In the genomic region with DNA sequence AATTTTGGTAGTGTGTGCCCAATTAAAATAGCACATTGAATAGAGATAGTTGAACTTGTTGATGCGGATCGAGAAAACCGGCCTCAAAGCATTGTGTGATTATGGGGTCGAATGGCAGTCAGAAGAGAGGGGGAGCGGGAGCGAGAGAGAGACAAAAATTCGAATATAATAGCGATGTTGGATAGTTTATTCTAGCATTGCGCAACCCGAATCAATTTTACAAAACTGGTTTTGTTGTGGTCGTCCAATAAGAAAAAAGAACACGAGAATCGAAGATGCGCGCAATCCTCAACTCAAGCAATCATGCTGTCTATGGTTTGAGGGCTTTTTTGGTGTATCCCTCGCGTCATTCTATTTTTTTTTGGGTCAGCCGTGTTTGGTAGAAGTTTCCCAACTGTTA, we compare ENCODE assay signal across 4 worm cellular contexts.
TF ChIP-seq lines count a peak whose summit lies in the region.

No protein-coding gene starts in this region.

TF ChIP-seq in whole organism, L1 larva, 84 proteins besides CTCF, POLR2A, EP300 and RAD21 (continues in another document):
- no peak for TF ChIP-seq nhr-90 (tag; optimal IDR thresholded peaks at IDR 0.05; lab: Kevin White, UChicago; ENCODE audit: poor library complexity)
- no peak for TF ChIP-seq tlp-1 (tag; optimal IDR thresholded peaks at IDR 0.05; lab: Kevin White, UChicago)
- no peak for TF ChIP-seq ztf-4 (tag; optimal IDR thresholded peaks at IDR 0.05; lab: Kevin White, UChicago)
- peak; percentile 32 for TF ChIP-seq blmp-1 (tag; optimal IDR thresholded peaks at IDR 0.05; lab: Kevin White, UChicago)
- no peak for TF ChIP-seq zag-1 (tag; optimal IDR thresholded peaks at IDR 0.05; lab: Kevin White, UChicago)
- TF ChIP-seq tbx-2 (tag; optimal IDR thresholded peaks at IDR 0.05; lab: Kevin White, UChicago): no peak
- TF ChIP-seq sup-37 (GFP tag; optimal IDR thresholded peaks at IDR 0.05; lab: Kevin White, UChicago): no peak
- TF ChIP-seq C04F5.9 (tag; optimal IDR thresholded peaks at IDR 0.05; lab: Kevin White, UChicago): no peak
- TF ChIP-seq egl-13 (tag; optimal IDR thresholded peaks at IDR 0.05; lab: Kevin White, UChicago): no peak
- TF ChIP-seq alr-1 (tag; optimal IDR thresholded peaks at IDR 0.05; lab: Kevin White, UChicago; ENCODE audit: borderline replicate concordance): no peak
- TF ChIP-seq skn-1 (tag; optimal IDR thresholded peaks at IDR 0.05; lab: Kevin White, UChicago): no peak
- TF ChIP-seq mdl-1 (tag; optimal IDR thresholded peaks at IDR 0.05; lab: Kevin White, UChicago): peak in 1 of 2 experiments; percentile 11
- no peak for TF ChIP-seq fkh-10 (GFP tag; optimal IDR thresholded peaks at IDR 0.05; lab: Kevin White, UChicago)
- no peak for TF ChIP-seq nhr-28 (tag; optimal IDR thresholded peaks at IDR 0.05; lab: Kevin White, UChicago)
- no peak for TF ChIP-seq efl-3 (GFP tag; optimal IDR thresholded peaks at IDR 0.05; lab: Kevin White, UChicago)
- peak; percentile 27 for TF ChIP-seq nhr-71 (tag; optimal IDR thresholded peaks at IDR 0.05; lab: Kevin White, UChicago)
- no peak for TF ChIP-seq nhr-76 (tag; optimal IDR thresholded peaks at IDR 0.05; lab: Kevin White, UChicago)
- no peak for TF ChIP-seq nhr-77 (tag; optimal IDR thresholded peaks at IDR 0.05; lab: Kevin White, UChicago)
- TF ChIP-seq lin-13 (GFP tag; optimal IDR thresholded peaks at IDR 0.05; lab: Kevin White, UChicago): no peak
- no peak for TF ChIP-seq unc-86 (tag; optimal IDR thresholded peaks at IDR 0.05; lab: Kevin White, UChicago)
- peak; percentile 72 for TF ChIP-seq lin-14 (GFP tag; optimal IDR thresholded peaks at IDR 0.05; lab: Kevin White, UChicago)
- no peak for TF ChIP-seq unc-130 (tag; optimal IDR thresholded peaks at IDR 0.05; lab: Kevin White, UChicago)

TF ChIP-seq in whole organism, L2 larva, 48 proteins besides CTCF, POLR2A, EP300 and RAD21:
- no peak for TF ChIP-seq elt-3 (tag; optimal IDR thresholded peaks at IDR 0.05; lab: Kevin White, UChicago)
- no peak for TF ChIP-seq lin-13 (GFP tag; optimal IDR thresholded peaks at IDR 0.05; lab: Kevin White, UChicago)
- no peak for TF ChIP-seq unc-39 (tag; optimal IDR thresholded peaks at IDR 0.05; lab: Kevin White, UChicago)
- peak; percentile 6 for TF ChIP-seq sma-9 (GFP tag; optimal IDR thresholded peaks at IDR 0.05; lab: Kevin White, UChicago)
- no peak for TF ChIP-seq sma-9 (tag; optimal IDR thresholded peaks at IDR 0.05; lab: Kevin White, UChicago)
- no peak for TF ChIP-seq snpc-4 (tag; optimal IDR thresholded peaks at IDR 0.05; lab: Kevin White, UChicago)
- TF ChIP-seq F13H6.1 (tag; optimal IDR thresholded peaks at IDR 0.05; lab: Kevin White, UChicago): peak; percentile 17
- peak; percentile 16 for TF ChIP-seq nhr-129 (tag; optimal IDR thresholded peaks at IDR 0.05; lab: Kevin White, UChicago)
- TF ChIP-seq nhr-6 (tag; optimal IDR thresholded peaks at IDR 0.05; lab: Kevin White, UChicago): no peak
- no peak for TF ChIP-seq Y55F3AM.14 (GFP tag; optimal IDR thresholded peaks at IDR 0.05; lab: Kevin White, UChicago)

TF ChIP-seq in whole organism, L4 larva, 104 proteins besides CTCF, POLR2A, EP300 and RAD21:
- TF ChIP-seq ceh-28 (tag; optimal IDR thresholded peaks at IDR 0.05; lab: Kevin White, UChicago) (no peak), nhr-48 (tag; optimal IDR thresholded peaks at IDR 0.05; lab: Kevin White, UChicago) (no peak), Y105C5A.15 (GFP tag; IDR thresholded peaks at IDR 0.05; lab: Robert Waterston, UW) (no peak), ceh-20 (GFP tag; IDR thresholded peaks at IDR 0.05; lab: Robert Waterston, UW) (no peak), nhr-28 (tag; optimal IDR thresholded peaks at IDR 0.05; lab: Kevin White, UChicago) (peak; percentile 5)

TF ChIP-seq in whole organism, young adult, 124 proteins besides CTCF, POLR2A, EP300 and RAD21:
- TF ChIP-seq cebp-1 (GFP tag; IDR thresholded peaks at IDR 0.05; lab: Robert Waterston, UW) (no peak), cebp-1 (tag; optimal IDR thresholded peaks at IDR 0.05; lab: Kevin White, UChicago) (peak; percentile 39), lag-1 (GFP tag; IDR thresholded peaks at IDR 0.05; lab: Robert Waterston, UW) (no peak), mcd-1 (GFP tag; IDR thresholded peaks at IDR 0.05; lab: Robert Waterston, UW) (no peak), T07F8.4 (tag; optimal IDR thresholded peaks at IDR 0.05; lab: Kevin White, UChicago) (no peak)
